Fruit fly (Drosophila melanogaster) whole organism, embryonic: ENCODE data around the gene Pop5.

Source experiments
- Bdp1 ChIP-seq: fragments of 200-800 bp; sonication (Bioruptor generic); optimal IDR thresholded peaks from 3 replicates; lab custom pipeline; 2016; ENCODE audit warnings: missing biosample characterization, missing genetic modification characterization
- Blimp-1 ChIP-seq: fragments of 200-800 bp; sonication (Bioruptor generic); optimal IDR thresholded peaks from 3 replicates; lab custom pipeline; 2018; ENCODE audit warnings: missing biosample characterization, missing genetic modification characterization, mild to moderate bottlenecking, moderate library complexity, missing genetic modification reagents
- CG11247 ChIP-seq: fragments of 200-800 bp; sonication (Bioruptor generic); IDR thresholded peaks from 2 replicates; pipeline ENCODE4 v1.3.6; 2022; ENCODE audit warnings: missing biosample characterization, missing genetic modification characterization
- CG14014 ChIP-seq: fragments of 200-800 bp; sonication (Bioruptor generic); IDR thresholded peaks from 2 replicates; pipeline ENCODE4 v1.3.6; 2022; ENCODE audit warnings: missing biosample characterization, missing genetic modification characterization
- CG15514 ChIP-seq: fragments of 200-800 bp; sonication (Bioruptor generic); optimal IDR thresholded peaks from 3 replicates; lab custom pipeline; 2017; ENCODE audit warnings: missing biosample characterization, missing genetic modification characterization, mild to moderate bottlenecking, moderate library complexity, missing genetic modification reagents
- CG15696 ChIP-seq: fragments of 200-800 bp; sonication (Bioruptor generic); optimal IDR thresholded peaks from 2 replicates; lab custom pipeline; 2019; ENCODE audit warnings: missing biosample characterization, mild to moderate bottlenecking, missing genetic modification characterization, moderate library complexity
- CG17328 ChIP-seq: fragments of 200-800 bp; sonication (Bioruptor generic); IDR thresholded peaks from 2 replicates; pipeline ENCODE4 v1.3.6; 2022; ENCODE audit warnings: missing biosample characterization, missing genetic modification characterization
- CG17912 ChIP-seq: fragments of 200-800 bp; sonication (Bioruptor generic); optimal IDR thresholded peaks from 2 replicates; lab custom pipeline; 2018; ENCODE audit warnings: missing biosample characterization, mild to moderate bottlenecking, missing genetic modification characterization
- CG18619 ChIP-seq: fragments of 200-800 bp; sonication (Bioruptor generic); optimal IDR thresholded peaks from 3 replicates; lab custom pipeline; 2017; ENCODE audit warnings: missing biosample characterization, mild to moderate bottlenecking, missing genetic modification characterization
- CG2116 ChIP-seq: fragments of 200-800 bp; sonication (Bioruptor generic); optimal IDR thresholded peaks from 3 replicates; lab custom pipeline; 2018; ENCODE audit warnings: missing biosample characterization, mild to moderate bottlenecking, missing genetic modification characterization
- CG31388 ChIP-seq: fragments of 200-800 bp; sonication (Bioruptor generic); optimal IDR thresholded peaks from 2 replicates; lab custom pipeline; 2016; ENCODE audit warnings: missing biosample characterization, missing genetic modification characterization
- CG34224 ChIP-seq: fragments of 200-800 bp; sonication (Bioruptor generic); IDR thresholded peaks from 3 replicates; pipeline ENCODE4 v1.3.6; 2022; ENCODE audit warnings: missing biosample characterization, missing genetic modification characterization; ENCODE audit not compliant: partially characterized antibody
- CG42726 ChIP-seq: fragments of 200-800 bp; sonication (Bioruptor generic); IDR thresholded peaks from 2 replicates; pipeline ENCODE4 v1.3.6; 2022; ENCODE audit warnings: missing biosample characterization, missing genetic modification characterization; ENCODE audit not compliant: partially characterized antibody
- CG4424 ChIP-seq: fragments of 200-800 bp; sonication (Bioruptor generic); optimal IDR thresholded peaks from 3 replicates; lab custom pipeline; 2016; ENCODE audit warnings: missing biosample characterization, missing genetic modification characterization
- CG5245 ChIP-seq: fragments of 200-800 bp; sonication (Bioruptor generic); optimal IDR thresholded peaks from 3 replicates; lab custom pipeline; 2016; ENCODE audit warnings: missing biosample characterization, missing genetic modification characterization
- CG6683 ChIP-seq: fragments of 200-800 bp; sonication (Bioruptor generic); optimal IDR thresholded peaks from 2 replicates; lab custom pipeline; 2017; ENCODE audit warnings: missing biosample characterization, mild to moderate bottlenecking, missing genetic modification characterization, missing genetic modification reagents
- CG7786 ChIP-seq: fragments of 200-800 bp; sonication (Bioruptor generic); optimal IDR thresholded peaks from 2 replicates; lab custom pipeline; 2016; ENCODE audit warnings: missing biosample characterization, missing genetic modification characterization
- CG8765 ChIP-seq: fragments of 200-800 bp; sonication (Bioruptor generic); IDR thresholded peaks from 2 replicates; pipeline ENCODE4 v1.3.6; 2022; ENCODE audit warnings: missing biosample characterization, missing genetic modification characterization
- CTCF ChIP-seq: fragments of 200-800 bp; sonication (Bioruptor generic); optimal IDR thresholded peaks from 2 replicates; lab custom pipeline; 2017; ENCODE audit warnings: missing biosample characterization, mild to moderate bottlenecking, missing genetic modification characterization, moderate library complexity
- Dp ChIP-seq: fragments of 200-800 bp; sonication (Bioruptor generic); optimal IDR thresholded peaks from 2 replicates; lab custom pipeline; 2018; ENCODE audit warnings: missing biosample characterization, mild to moderate bottlenecking, missing genetic modification characterization, moderate library complexity
- Dref ChIP-seq: fragments of 200-800 bp; sonication (Bioruptor generic); IDR thresholded peaks from 2 replicates; pipeline ENCODE4 v1.3.6; 2022; ENCODE audit warnings: missing biosample characterization, missing genetic modification characterization
- E2f2 ChIP-seq: fragments of 200-800 bp; sonication (Bioruptor generic); IDR thresholded peaks from 2 replicates; pipeline ENCODE4 v1.3.6; 2022; ENCODE audit warnings: missing biosample characterization, missing genetic modification characterization
- Kr ChIP-seq: fragments of 200-800 bp; sonication (Bioruptor generic); optimal IDR thresholded peaks from 2 replicates; lab custom pipeline; 2017; ENCODE audit warnings: missing biosample characterization, mild to moderate bottlenecking, missing genetic modification characterization
- Myb ChIP-seq: fragments of 200-800 bp; sonication (Bioruptor generic); optimal IDR thresholded peaks from 2 replicates; lab custom pipeline; 2016; ENCODE audit warnings: missing biosample characterization, missing genetic modification characterization
- Optix ChIP-seq: fragments of 200-800 bp; sonication (Bioruptor generic); IDR thresholded peaks from 3 replicates; pipeline ENCODE4 v1.3.6; 2022; ENCODE audit warnings: missing biosample characterization, missing genetic modification characterization
- Scr ChIP-seq: fragments of 200-800 bp; sonication (Bioruptor generic); IDR thresholded peaks from 2 replicates; pipeline ENCODE4 v1.3.6; 2022; ENCODE audit warnings: missing biosample characterization, missing genetic modification characterization; ENCODE audit not compliant: partially characterized antibody
- Sry-δ ChIP-seq: fragments of 200-800 bp; sonication (Bioruptor generic); optimal IDR thresholded peaks from 2 replicates; lab custom pipeline; 2016; ENCODE audit warnings: missing biosample characterization, missing genetic modification characterization
- YL-1 ChIP-seq: fragments of 200-800 bp; sonication (Bioruptor generic); optimal IDR thresholded peaks from 3 replicates; lab custom pipeline; 2017; ENCODE audit warnings: missing biosample characterization, mild to moderate bottlenecking, missing genetic modification characterization
- amos ChIP-seq: fragments of 200-800 bp; sonication (Bioruptor generic); IDR thresholded peaks from 2 replicates; pipeline ENCODE4 v1.3.6; 2022; ENCODE audit warnings: missing biosample characterization, missing genetic modification characterization; ENCODE audit not compliant: partially characterized antibody
- ato ChIP-seq: fragments of 200-800 bp; sonication (Bioruptor generic); IDR thresholded peaks from 2 replicates; pipeline ENCODE4 v1.3.6; 2022; ENCODE audit warnings: missing biosample characterization, missing genetic modification characterization; ENCODE audit not compliant: partially characterized antibody
- bcd ChIP-seq: fragments of 200-800 bp; sonication (Bioruptor generic); optimal IDR thresholded peaks from 2 replicates; lab custom pipeline; 2017; ENCODE audit warnings: missing biosample characterization, mild to moderate bottlenecking, missing genetic modification characterization
- ci ChIP-seq: fragments of 200-800 bp; sonication (Bioruptor generic); IDR thresholded peaks from 3 replicates; pipeline ENCODE4 v1.3.6; 2022; ENCODE audit warnings: missing biosample characterization, missing genetic modification characterization
- croc ChIP-seq: fragments of 200-800 bp; sonication (Bioruptor generic); conservative IDR thresholded peaks from 3 replicates; pipeline ENCODE4 v1.3.6; 2022; ENCODE audit warnings: missing biosample characterization, missing genetic modification characterization
- cwo ChIP-seq: fragments of 200-800 bp; sonication (Bioruptor generic); optimal IDR thresholded peaks from 3 replicates; lab custom pipeline; 2017; ENCODE audit warnings: missing biosample characterization, missing genetic modification characterization, mild to moderate bottlenecking, moderate library complexity, missing genetic modification reagents
- da ChIP-seq: fragments of 200-800 bp; sonication (Bioruptor generic); optimal IDR thresholded peaks from 2 replicates; lab custom pipeline; 2016; ENCODE audit warnings: missing biosample characterization, missing genetic modification characterization
- dati ChIP-seq: fragments of 200-800 bp; sonication (Bioruptor generic); IDR thresholded peaks from 2 replicates; pipeline ENCODE4 v1.3.6; 2022; ENCODE audit warnings: missing biosample characterization, missing genetic modification characterization
- dmrt11E ChIP-seq: fragments of 200-800 bp; sonication (Bioruptor generic); optimal IDR thresholded peaks from 3 replicates; lab custom pipeline; 2018; ENCODE audit warnings: missing biosample characterization, mild to moderate bottlenecking, missing genetic modification characterization, moderate library complexity
- exex ChIP-seq: fragments of 200-800 bp; sonication (Bioruptor generic); optimal IDR thresholded peaks from 4 replicates; lab custom pipeline; 2018; ENCODE audit warnings: missing biosample characterization, mild to moderate bottlenecking, missing genetic modification characterization, moderate library complexity
- hb ChIP-seq: fragments of 200-800 bp; sonication (Bioruptor generic); IDR thresholded peaks from 3 replicates; pipeline ENCODE4 v1.3.6; 2022; ENCODE audit warnings: missing biosample characterization, missing genetic modification characterization; ENCODE audit not compliant: partially characterized antibody
- lbe ChIP-seq: fragments of 200-800 bp; sonication (Bioruptor generic); optimal IDR thresholded peaks from 2 replicates; lab custom pipeline; 2016; ENCODE audit warnings: missing biosample characterization, mild to moderate bottlenecking, missing genetic modification characterization
- nerfin-2 ChIP-seq: fragments of 200-800 bp; sonication (Bioruptor generic); IDR thresholded peaks from 2 replicates; pipeline ENCODE4 v1.3.6; 2022; ENCODE audit warnings: missing biosample characterization, missing genetic modification characterization; ENCODE audit not compliant: partially characterized antibody
- nmo ChIP-seq: fragments of 200-800 bp; sonication (Bioruptor generic); optimal IDR thresholded peaks from 2 replicates; lab custom pipeline; 2018; ENCODE audit warnings: missing biosample characterization, mild to moderate bottlenecking, missing genetic modification characterization, moderate library complexity
- pzg ChIP-seq: fragments of 200-800 bp; sonication (Bioruptor generic); optimal IDR thresholded peaks from 3 replicates; lab custom pipeline; 2018; ENCODE audit warnings: missing biosample characterization, mild to moderate bottlenecking, missing genetic modification characterization, moderate library complexity
- shn ChIP-seq: fragments of 200-800 bp; sonication (Bioruptor generic); optimal IDR thresholded peaks from 3 replicates; lab custom pipeline; 2016; ENCODE audit warnings: missing biosample characterization, missing genetic modification characterization
- sna ChIP-seq: fragments of 200-800 bp; sonication (Bioruptor generic); IDR thresholded peaks from 2 replicates; pipeline ENCODE4 v1.3.6; 2022; ENCODE audit warnings: missing biosample characterization, missing genetic modification characterization; ENCODE audit not compliant: partially characterized antibody
- tio ChIP-seq: fragments of 200-800 bp; sonication (Bioruptor generic); optimal IDR thresholded peaks from 2 replicates; lab custom pipeline; 2017; ENCODE audit warnings: missing biosample characterization, missing genetic modification characterization, inconsistent platforms
- tna ChIP-seq: fragments of 200-800 bp; sonication (Bioruptor generic); IDR thresholded peaks from 2 replicates; pipeline ENCODE4 v1.3.6; 2022; ENCODE audit warnings: missing biosample characterization, missing genetic modification characterization; ENCODE audit not compliant: partially characterized antibody
- vnd ChIP-seq: fragments of 200-800 bp; sonication (Bioruptor generic); IDR thresholded peaks from 3 replicates; pipeline ENCODE4 v1.3.6; 2022; ENCODE audit warnings: missing biosample characterization, missing genetic modification characterization; ENCODE audit not compliant: partially characterized antibody
- zfh1 ChIP-seq: fragments of 200-800 bp; sonication (Bioruptor generic); IDR thresholded peaks from 3 replicates; pipeline ENCODE4 v1.3.6; 2022; ENCODE audit warnings: missing biosample characterization, missing genetic modification characterization

Gene Pop5

DNA sequence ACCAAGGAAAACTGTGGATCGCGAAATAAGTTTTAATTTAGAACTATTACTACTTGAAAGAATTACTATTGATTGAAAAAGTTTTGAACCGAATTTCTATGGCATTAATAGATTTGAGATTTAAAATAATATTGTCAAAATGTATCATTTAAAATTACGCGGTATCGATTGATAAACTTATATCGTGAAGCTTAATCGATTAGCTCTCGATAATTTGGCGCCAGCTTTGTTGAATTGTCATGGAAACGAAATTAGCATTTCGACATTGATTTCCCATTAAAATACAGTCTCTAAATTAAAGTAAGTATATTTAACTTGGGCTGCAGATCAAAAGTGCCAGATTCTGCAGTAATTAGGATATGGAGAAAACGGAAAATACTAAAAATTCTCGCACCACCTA, 17.5 kb downstream of the Pop5 start, which contains the start of gene CG7730 (continued):
- no peak for TF ChIP-seq croc (GFP tag; lab: Robert Waterston, UW)
- TF ChIP-seq Kr (GFP tag; lab: Kevin White, UChicago) = no peak
- no peak for TF ChIP-seq CG15514
- peak; percentile 60 for TF ChIP-seq Scr (GFP tag; lab: Robert Waterston, UW)
- no peak for TF ChIP-seq CG15696 (tag; lab: Kevin White, UChicago)
- peak; percentile 86 for TF ChIP-seq E2f2 (GFP tag; lab: Robert Waterston, UW)
- TF ChIP-seq ato (GFP tag; lab: Robert Waterston, UW) = peak; percentile 16; the same call in 1 of the 2 replicates
- TF ChIP-seq Bdp1 (GFP tag; lab: Kevin White, UChicago) = no peak
- no peak for TF ChIP-seq dati (GFP tag; lab: Robert Waterston, UW)
- TF ChIP-seq lbe (GFP tag; lab: Kevin White, UChicago) = no peak
- peak; percentile 2 for TF ChIP-seq pzg (GFP tag; lab: Kevin White, UChicago)
- TF ChIP-seq Dp (GFP tag; lab: Kevin White, UChicago) = peak; percentile 81
- TF ChIP-seq bcd (GFP tag; lab: Kevin White, UChicago) = no peak
- TF ChIP-seq exex (tag; lab: Kevin White, UChicago) = no peak
- no peak for TF ChIP-seq CG17912 (GFP tag; lab: Kevin White, UChicago)
- no peak for TF ChIP-seq CG18619 (GFP tag; lab: Kevin White, UChicago)
- TF ChIP-seq shn (GFP tag; lab: Kevin White, UChicago) = no peak
- TF ChIP-seq CG6683 (GFP tag; lab: Kevin White, UChicago) = no peak
- no peak for TF ChIP-seq nmo (GFP tag; lab: Kevin White, UChicago)
- no peak for TF ChIP-seq CG31388 (GFP tag; lab: Kevin White, UChicago)

DNA sequence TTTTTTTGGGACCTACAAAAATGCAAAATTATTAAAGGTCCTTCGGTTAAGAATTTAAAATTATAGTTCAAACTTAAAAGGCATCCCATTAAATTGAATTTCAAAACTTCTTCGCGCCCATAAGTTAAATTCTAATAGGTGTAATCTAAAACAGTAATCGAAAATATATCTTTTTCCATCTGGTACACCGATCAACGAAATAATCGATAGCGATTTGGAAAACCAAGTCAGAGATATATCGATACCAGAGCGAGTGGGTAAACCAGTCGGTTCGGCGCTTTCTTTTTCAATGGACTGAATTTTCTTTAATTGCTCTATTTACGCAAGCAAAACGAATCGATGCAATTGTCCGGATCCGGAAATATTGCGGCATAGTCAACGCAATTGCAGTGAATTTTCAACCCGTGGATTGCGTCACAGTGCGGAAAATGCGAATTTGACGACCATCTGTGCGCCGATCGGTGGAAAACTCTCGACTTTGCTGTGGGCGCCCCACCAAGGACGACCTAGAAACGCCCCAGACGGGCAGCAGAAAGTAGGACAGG, 20.7 kb downstream of the Pop5 start, which contains the start of gene Fit2:
TSS of gene Fit2 (plus strand) at position 234 of the 545 bp plus-strand sequence.
- TF ChIP-seq CG34224 (GFP tag; lab: Robert Waterston, UW) (peak; percentile 100), CG4424 (GFP tag; lab: Kevin White, UChicago) (no peak), CG17328 (GFP tag; lab: Robert Waterston, UW) (no peak), tna (GFP tag; lab: Robert Waterston, UW) (peak; percentile 100), zfh1 (no peak), CG11247 (GFP tag; lab: Robert Waterston, UW) (no peak), tio (GFP tag; lab: Kevin White, UChicago) (no peak), Optix (GFP tag; lab: Robert Waterston, UW) (no peak), Blimp-1 (peak; percentile 40), Dref (GFP tag; lab: Robert Waterston, UW) (peak; percentile 97), YL-1 (GFP tag; lab: Kevin White, UChicago) (peak; percentile 66), amos (GFP tag; lab: Robert Waterston, UW) (peak; percentile 94), da (GFP tag; lab: Kevin White, UChicago) (no peak), dmrt11E (no peak), Myb (peak; percentile 65), CG5245 (GFP tag; lab: Kevin White, UChicago) (no peak), nerfin-2 (peak; percentile 100), CG14014 (GFP tag; lab: Robert Waterston, UW) (no peak), Sry-δ (GFP tag; lab: Kevin White, UChicago) (peak; percentile 75), CG42726 (GFP tag; lab: Robert Waterston, UW) (peak; percentile 74; the same call in 1 of the 2 replicates), vnd (GFP tag; lab: Robert Waterston, UW) (peak; percentile 97), hb (GFP tag; lab: Robert Waterston, UW) (peak; percentile 100), sna (peak; percentile 95), CG7786 (GFP tag; lab: Kevin White, UChicago) (no peak), CG2116 (GFP tag; lab: Kevin White, UChicago) (peak; percentile 91), ci (GFP tag; lab: Robert Waterston, UW) (no peak), CTCF (GFP tag; lab: Kevin White, UChicago) (peak; percentile 34), CG8765 (no peak), cwo (GFP tag; lab: Kevin White, UChicago) (no peak), E2f2 (GFP tag; lab: Robert Waterston, UW) (peak; percentile 96)
